Worm (Caenorhabditis elegans) whole organism, young adult: ENCODE results near the gene D1086.12.

ENCODE experiments used
- B0261.1 ChIP-seq: sonication (generic microtip); optimal IDR thresholded peaks from 2 replicates; lab custom pipeline; 2016; ENCODE audit warnings: mild to moderate bottlenecking, missing genetic modification characterization, moderate library complexity, missing compliant biosample characterization
- let-526 ChIP-seq: fragments of 200-800 bp; sonication (Bioruptor generic); IDR thresholded peaks from 2 replicates; pipeline ENCODE4 v1.3.6; 2022; ENCODE audit warnings: missing genetic modification reagents, missing genetic modification characterization, missing compliant biosample characterization
- unc-130 ChIP-seq: sonication (generic microtip); optimal IDR thresholded peaks from 2 replicates; lab custom pipeline; 2016; ENCODE audit warnings: missing genetic modification reagents, missing genetic modification characterization, missing compliant biosample characterization

- TF ChIP-seq let-526 (GFP tag; lab: Robert Waterston, UW) (no peak), unc-130 (no peak), B0261.1 (tag; lab: Kevin White, UChicago) (no peak)
These were observed 36.6 kb upstream of the D1086.12 start, which contains the start of gene D1086.21 for ce11 chrV:14064422-14064821.
